Fruit fly (Drosophila melanogaster) whole organism, embryonic: ENCODE data around the gene Desat1.

Experiments used
- Atf-2 ChIP-seq: fragments of 200-800 bp; sonication (Bioruptor generic); optimal IDR thresholded peaks from 2 replicates; lab custom pipeline; 2016; ENCODE audit warnings: missing biosample characterization, missing genetic modification characterization
- CG10209 ChIP-seq: fragments of 200-800 bp; sonication (Bioruptor generic); optimal IDR thresholded peaks from 3 replicates; lab custom pipeline; 2017; ENCODE audit warnings: missing biosample characterization, mild to moderate bottlenecking, missing genetic modification characterization, missing genetic modification reagents
- CG10959 ChIP-seq: fragments of 200-800 bp; sonication (Bioruptor generic); IDR thresholded peaks from 2 replicates; pipeline ENCODE4 v1.3.6; 2022; ENCODE audit warnings: missing biosample characterization, missing genetic modification characterization
- CG11398 ChIP-seq: fragments of 200-800 bp; sonication (Bioruptor generic); optimal IDR thresholded peaks from 2 replicates; lab custom pipeline; 2016; ENCODE audit warnings: missing biosample characterization, missing genetic modification characterization
- CG14014 ChIP-seq: fragments of 200-800 bp; sonication (Bioruptor generic); IDR thresholded peaks from 2 replicates; pipeline ENCODE4 v1.3.6; 2022; ENCODE audit warnings: missing biosample characterization, missing genetic modification characterization
- CG14441 ChIP-seq: fragments of 200-800 bp; sonication (Bioruptor generic); IDR thresholded peaks from 2 replicates; pipeline ENCODE4 v1.3.6; 2022; ENCODE audit warnings: missing biosample characterization, missing genetic modification characterization
- CG15269 ChIP-seq: fragments of 200-800 bp; sonication (Bioruptor generic); optimal IDR thresholded peaks from 2 replicates; lab custom pipeline; 2018; ENCODE audit warnings: missing biosample characterization, mild to moderate bottlenecking, missing genetic modification characterization, moderate library complexity
- CG1603 ChIP-seq: fragments of 200-800 bp; sonication (Bioruptor generic); optimal IDR thresholded peaks from 2 replicates; lab custom pipeline; 2019; ENCODE audit warnings: missing biosample characterization, mild to moderate bottlenecking, missing genetic modification characterization, moderate library complexity
- CG17829 ChIP-seq: fragments of 200-800 bp; optimal IDR thresholded peaks from 2 replicates; lab custom pipeline; 2019; ENCODE audit warnings: missing biosample characterization, mild to moderate bottlenecking, missing genetic modification characterization, moderate library complexity
- CG1792 ChIP-seq: fragments of 200-800 bp; sonication (Bioruptor generic); optimal IDR thresholded peaks from 2 replicates; lab custom pipeline; 2016; ENCODE audit warnings: missing biosample characterization, missing genetic modification characterization
- CG18011 ChIP-seq: fragments of 200-800 bp; sonication (Bioruptor generic); optimal IDR thresholded peaks from 2 replicates; lab custom pipeline; 2017; ENCODE audit warnings: missing biosample characterization, missing genetic modification characterization, mild to moderate bottlenecking, moderate library complexity, missing genotype
- CG30020 ChIP-seq: fragments of 200-800 bp; optimal IDR thresholded peaks from 2 replicates; lab custom pipeline; 2019; ENCODE audit warnings: missing biosample characterization, mild to moderate bottlenecking, missing genetic modification characterization, moderate library complexity
- CG3163 ChIP-seq: fragments of 200-800 bp; sonication (Bioruptor generic); optimal IDR thresholded peaks from 3 replicates; lab custom pipeline; 2016; ENCODE audit warnings: missing biosample characterization, missing genetic modification characterization
- CG43689 ChIP-seq: fragments of 200-800 bp; sonication (Bioruptor generic); IDR thresholded peaks from 2 replicates; pipeline ENCODE4 v1.3.6; 2022; ENCODE audit warnings: missing biosample characterization, missing genetic modification characterization
- CG6683 ChIP-seq: fragments of 200-800 bp; sonication (Bioruptor generic); optimal IDR thresholded peaks from 2 replicates; lab custom pipeline; 2017; ENCODE audit warnings: missing biosample characterization, mild to moderate bottlenecking, missing genetic modification characterization, missing genetic modification reagents
- CG7372 ChIP-seq: fragments of 200-800 bp; sonication (Bioruptor generic); IDR thresholded peaks from 2 replicates; pipeline ENCODE4 v1.3.6; 2022; ENCODE audit warnings: missing biosample characterization, missing genetic modification characterization
- CG8388 ChIP-seq: fragments of 200-800 bp; sonication (Bioruptor generic); optimal IDR thresholded peaks from 2 replicates; lab custom pipeline; 2019; ENCODE audit warnings: missing biosample characterization, mild to moderate bottlenecking, missing genetic modification characterization, moderate library complexity
- Deaf1 ChIP-seq: fragments of 200-800 bp; optimal IDR thresholded peaks from 3 replicates; lab custom pipeline; 2019; ENCODE audit warnings: missing biosample characterization, mild to moderate bottlenecking, missing genetic modification characterization, moderate library complexity
- E2f2 ChIP-seq: fragments of 200-800 bp; sonication (Bioruptor generic); IDR thresholded peaks from 2 replicates; pipeline ENCODE4 v1.3.6; 2022; ENCODE audit warnings: missing biosample characterization, missing genetic modification characterization
- GATAe ChIP-seq: fragments of 200-800 bp; sonication (Bioruptor generic); conservative IDR thresholded peaks from 2 replicates; pipeline ENCODE4 v1.3.6; 2022; ENCODE audit warnings: missing biosample characterization, missing genetic modification characterization
- HLH3B ChIP-seq: fragments of 200-800 bp; sonication (Bioruptor generic); IDR thresholded peaks from 2 replicates; pipeline ENCODE4 v1.3.6; 2022; ENCODE audit warnings: missing biosample characterization, missing genetic modification characterization
- Myb ChIP-seq: fragments of 200-800 bp; sonication (Bioruptor generic); optimal IDR thresholded peaks from 2 replicates; lab custom pipeline; 2016; ENCODE audit warnings: missing biosample characterization, missing genetic modification characterization
- Nf-YA ChIP-seq: fragments of 200-800 bp; sonication (Bioruptor generic); IDR thresholded peaks from 2 replicates; pipeline ENCODE4 v1.3.6; 2022; ENCODE audit warnings: missing biosample characterization, missing genetic modification characterization
- Nf-YC ChIP-seq: fragments of 200-800 bp; optimal IDR thresholded peaks from 3 replicates; lab custom pipeline; 2019; ENCODE audit warnings: missing biosample characterization, mild to moderate bottlenecking, missing genetic modification characterization, moderate library complexity
- PHDP ChIP-seq: fragments of 200-800 bp; sonication (Bioruptor generic); optimal IDR thresholded peaks from 3 replicates; lab custom pipeline; 2018; ENCODE audit warnings: missing biosample characterization, mild to moderate bottlenecking, missing genetic modification characterization, moderate library complexity
- Pdp1 ChIP-seq, 2 experiments: fragments of 200-800 bp; sonication (Bioruptor generic); optimal IDR thresholded peaks; 3 replicates each; lab custom pipeline; 2016; ENCODE audit warnings: missing biosample characterization in 2 of 2, missing genetic modification characterization in 2 of 2, mild to moderate bottlenecking in 1 of 2, moderate library complexity in 1 of 2
- Six4 ChIP-seq: fragments of 200-800 bp; sonication (Bioruptor generic); optimal IDR thresholded peaks from 2 replicates; lab custom pipeline; 2016; ENCODE audit warnings: missing biosample characterization, missing genetic modification characterization
- Sox102F ChIP-seq: fragments of 200-800 bp; sonication (Bioruptor generic); optimal IDR thresholded peaks from 2 replicates; lab custom pipeline; 2018; ENCODE audit warnings: missing biosample characterization, mild to moderate bottlenecking, missing genetic modification characterization, moderate library complexity
- Spps ChIP-seq: fragments of 200-800 bp; sonication (Bioruptor generic); optimal IDR thresholded peaks from 2 replicates; lab custom pipeline; 2018; ENCODE audit warnings: missing biosample characterization, mild to moderate bottlenecking, missing genetic modification characterization
- al ChIP-seq: fragments of 200-800 bp; sonication (Bioruptor generic); IDR thresholded peaks from 2 replicates; pipeline ENCODE4 v1.3.6; 2022; ENCODE audit warnings: missing biosample characterization, missing genetic modification characterization
- cato ChIP-seq: fragments of 200-800 bp; sonication (Bioruptor generic); optimal IDR thresholded peaks from 2 replicates; lab custom pipeline; 2016; ENCODE audit warnings: missing biosample characterization, missing genetic modification characterization, borderline replicate concordance
- chm ChIP-seq: fragments of 200-800 bp; sonication (Bioruptor generic); IDR thresholded peaks from 2 replicates; pipeline ENCODE4 v1.3.6; 2022; ENCODE audit warnings: missing biosample characterization, missing genetic modification characterization
- chn ChIP-seq: fragments of 200-800 bp; sonication (Bioruptor generic); optimal IDR thresholded peaks from 2 replicates; lab custom pipeline; 2016; ENCODE audit warnings: missing biosample characterization, missing genetic modification characterization
- dati ChIP-seq: fragments of 200-800 bp; sonication (Bioruptor generic); IDR thresholded peaks from 2 replicates; pipeline ENCODE4 v1.3.6; 2022; ENCODE audit warnings: missing biosample characterization, missing genetic modification characterization
- dmrt99B ChIP-seq: fragments of 200-800 bp; sonication (Bioruptor generic); optimal IDR thresholded peaks from 2 replicates; lab custom pipeline; 2018; ENCODE audit warnings: missing biosample characterization, mild to moderate bottlenecking, missing genetic modification characterization, moderate library complexity
- gce ChIP-seq: fragments of 200-800 bp; sonication (Bioruptor generic); IDR thresholded peaks from 3 replicates; pipeline ENCODE4 v1.3.6; 2022; ENCODE audit warnings: missing biosample characterization, missing genetic modification characterization
- gcm ChIP-seq: fragments of 200-800 bp; sonication (Bioruptor generic); optimal IDR thresholded peaks from 2 replicates; lab custom pipeline; 2019; ENCODE audit warnings: missing biosample characterization, mild to moderate bottlenecking, missing genetic modification characterization, moderate library complexity
- hkb ChIP-seq, 2 experiments: fragments of 200-800 bp in 1 of 2; fragments of >200 bp in 1 of 2; sonication (Bioruptor generic) in 1 of 2; IDR thresholded peaks in 1 of 2; optimal IDR thresholded peaks in 1 of 2; 2 replicates each; pipeline versions ENCODE4 v1.3.6 to Lab custom; 2017 to 2022; ENCODE audit warnings: missing biosample characterization in 1 of 2, missing genetic modification characterization in 1 of 2
- jigr1 ChIP-seq: fragments of 200-800 bp; sonication (Bioruptor generic); IDR thresholded peaks from 3 replicates; pipeline ENCODE4 v1.3.6; 2022; ENCODE audit warnings: missing biosample characterization, missing genetic modification characterization
- kni ChIP-seq: fragments of 200-800 bp; sonication (Bioruptor generic); optimal IDR thresholded peaks from 3 replicates; lab custom pipeline; 2017; ENCODE audit warnings: mild to moderate bottlenecking, missing biosample characterization, missing genetic modification reagents, missing genetic modification characterization
- nerfin-1 ChIP-seq: fragments of 200-800 bp; sonication (Bioruptor generic); optimal IDR thresholded peaks from 3 replicates; lab custom pipeline; 2019; ENCODE audit warnings: missing biosample characterization, mild to moderate bottlenecking, missing genetic modification characterization, moderate library complexity
- odd ChIP-seq: fragments of 200-800 bp; sonication (Bioruptor generic); optimal IDR thresholded peaks from 2 replicates; lab custom pipeline; 2017; ENCODE audit warnings: missing biosample characterization, mild to moderate bottlenecking, missing genetic modification characterization
- otp ChIP-seq: fragments of 200-800 bp; sonication (Bioruptor generic); IDR thresholded peaks from 3 replicates; pipeline ENCODE4, ENCODE4 v1.3.6; 2022; ENCODE audit warnings: missing biosample characterization, missing genetic modification characterization
- peb ChIP-seq: fragments of 200-800 bp; sonication (Bioruptor generic); IDR thresholded peaks from 2 replicates; pipeline ENCODE4 v1.3.6; 2022; ENCODE audit warnings: missing biosample characterization, missing genetic modification characterization
- pho ChIP-seq: fragments of 200-800 bp; sonication (Bioruptor generic); optimal IDR thresholded peaks from 2 replicates; lab custom pipeline; 2016; ENCODE audit warnings: missing biosample characterization, missing genetic modification characterization
- row ChIP-seq: fragments of 200-800 bp; sonication (Bioruptor generic); IDR thresholded peaks from 3 replicates; pipeline ENCODE4 v1.3.6; 2022; ENCODE audit warnings: missing biosample characterization, missing genetic modification characterization
- sna ChIP-seq: fragments of 200-800 bp; sonication (Bioruptor generic); IDR thresholded peaks from 2 replicates; pipeline ENCODE4 v1.3.6; 2022; ENCODE audit warnings: missing biosample characterization, missing genetic modification characterization; ENCODE audit not compliant: partially characterized antibody
- stwl ChIP-seq: fragments of 200-800 bp; sonication (Bioruptor generic); optimal IDR thresholded peaks from 3 replicates; lab custom pipeline; 2018; ENCODE audit warnings: missing biosample characterization, mild to moderate bottlenecking, missing genetic modification characterization, moderate library complexity
- trem ChIP-seq: fragments of 200-800 bp; optimal IDR thresholded peaks from 3 replicates; lab custom pipeline; 2019; ENCODE audit warnings: missing biosample characterization, mild to moderate bottlenecking, missing genetic modification characterization, moderate library complexity
- z ChIP-seq: fragments of 200-800 bp; sonication (Bioruptor generic); IDR thresholded peaks from 3 replicates; pipeline ENCODE4 v1.3.6; 2022; ENCODE audit warnings: missing biosample characterization, missing genetic modification characterization
- zen ChIP-seq: fragments of 200-800 bp; sonication (Bioruptor generic); optimal IDR thresholded peaks from 3 replicates; lab custom pipeline; 2018; ENCODE audit warnings: missing biosample characterization, mild to moderate bottlenecking, missing genetic modification characterization, moderate library complexity

The Desat1 gene

DNA sequence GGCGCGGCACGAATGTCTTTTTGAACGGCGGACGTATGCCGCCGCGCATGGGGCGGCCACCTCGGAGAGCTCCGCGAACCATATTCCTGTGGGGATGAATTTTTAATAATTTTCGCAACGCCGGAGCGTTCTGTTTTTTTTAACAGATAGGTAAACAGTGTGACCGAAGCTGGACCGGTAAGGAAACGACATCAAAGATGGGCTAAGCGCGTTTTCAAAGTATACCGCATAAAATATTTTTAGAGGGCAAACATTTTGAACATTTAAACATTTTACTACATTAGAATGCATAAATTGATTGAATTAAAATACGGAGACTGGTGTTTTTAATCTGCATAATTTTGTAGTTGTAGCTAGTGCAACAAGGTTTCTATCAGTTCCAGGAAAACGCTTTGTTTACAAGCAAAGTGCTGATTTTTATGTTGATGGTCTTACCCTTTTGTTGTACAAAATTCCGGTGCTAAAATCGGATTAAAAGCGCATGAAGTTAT lies 10.2 kb upstream of the Desat1 start, which contains the start of the genes CG5641 and CG5245 (continued):
- TF ChIP-seq zen (tag; lab: Kevin White, UChicago) (no peak), E2f2 (peak; percentile 64), pho (GFP tag; lab: Kevin White, UChicago) (no peak), CG8388 (GFP tag; lab: Kevin White, UChicago) (no peak), Myb (GFP tag; lab: Kevin White, UChicago) (peak; percentile 31), hkb (optimal IDR thresholded peaks at IDR 0.05; lab: Kevin White, UChicago) (peak; percentile 26), hkb (GFP tag; IDR thresholded peaks at IDR 0.05; lab: Robert Waterston, UW) (no peak), kni (no peak), sna (GFP tag; lab: Robert Waterston, UW) (no peak), row (GFP tag; lab: Robert Waterston, UW) (peak; percentile 40; the same call in 2 of the 3 replicates), CG17829 (no peak), Nf-YC (no peak), gcm (GFP tag; lab: Kevin White, UChicago) (no peak), GATAe (GFP tag; lab: Robert Waterston, UW) (no peak), otp (no peak), CG43689 (GFP tag; lab: Robert Waterston, UW) (no peak), z (GFP tag; lab: Robert Waterston, UW) (no peak), Sox102F (GFP tag; lab: Kevin White, UChicago) (no peak), CG30020 (tag; lab: Kevin White, UChicago) (peak; percentile 15), Six4 (GFP tag; lab: Kevin White, UChicago) (no peak), CG6683 (GFP tag; lab: Kevin White, UChicago) (no peak), CG14441 (no peak), trem (peak; percentile 51), Pdp1 (GFP tag; optimal IDR thresholded peaks at IDR 0.05; lab: Kevin White, UChicago) (no peak), Nf-YA (GFP tag; lab: Robert Waterston, UW) (no peak), jigr1 (GFP tag; lab: Robert Waterston, UW) (no peak), stwl (peak; percentile 40), nerfin-1 (tag; lab: Kevin White, UChicago) (peak; percentile 58), CG15269 (no peak), Deaf1 (no peak), CG7372 (GFP tag; lab: Robert Waterston, UW) (no peak), Spps (tag; lab: Kevin White, UChicago) (no peak), chn (GFP tag; lab: Kevin White, UChicago) (no peak), gce (no peak), CG1603 (tag; lab: Kevin White, UChicago) (peak; percentile 11), CG10959 (GFP tag; lab: Robert Waterston, UW) (no peak), PHDP (no peak), Atf-2 (GFP tag; lab: Kevin White, UChicago) (no peak), peb (GFP tag; lab: Robert Waterston, UW) (no peak), CG11398 (no peak), cato (GFP tag; lab: Kevin White, UChicago) (no peak), HLH3B (no peak), dati (no peak), CG18011 (GFP tag; lab: Kevin White, UChicago) (no peak), CG14014 (no peak), CG10209 (GFP tag; lab: Kevin White, UChicago) (no peak), chm (GFP tag; lab: Robert Waterston, UW) (no peak), odd (no peak), dmrt99B (tag; lab: Kevin White, UChicago) (no peak), CG1792 (GFP tag; lab: Kevin White, UChicago) (no peak), CG3163 (GFP tag; lab: Kevin White, UChicago) (no peak), al (no peak)
